Fruit fly (Drosophila melanogaster) whole organism, embryonic: Measurements from ENCODE around the gene CG6028.

ENCODE experiments used
- CG10565 ChIP-seq: fragments of 200-800 bp; sonication (Bioruptor generic); optimal IDR thresholded peaks from 3 replicates; lab custom pipeline; 2016; ENCODE audit warnings: missing biosample characterization, mild to moderate bottlenecking, missing genetic modification characterization
- CG12744 ChIP-seq: fragments of 200-800 bp; sonication (Bioruptor generic); optimal IDR thresholded peaks from 2 replicates; lab custom pipeline; 2016; ENCODE audit warnings: missing biosample characterization, missing genetic modification characterization
- CG17385 ChIP-seq: fragments of 200-800 bp; sonication (Bioruptor generic); optimal IDR thresholded peaks from 3 replicates; lab custom pipeline; 2018; ENCODE audit warnings: missing biosample characterization, mild to moderate bottlenecking, missing genetic modification characterization
- CG2129 ChIP-seq: fragments of 200-800 bp; sonication (Bioruptor generic); IDR thresholded peaks from 2 replicates; pipeline ENCODE4 v1.3.6; 2022; ENCODE audit warnings: missing biosample characterization, missing genetic modification characterization; ENCODE audit not compliant: partially characterized antibody
- CG2678 ChIP-seq: fragments of 200-800 bp; sonication (Bioruptor generic); optimal IDR thresholded peaks from 3 replicates; lab custom pipeline; 2019; ENCODE audit warnings: missing biosample characterization, mild to moderate bottlenecking, missing genetic modification characterization, moderate library complexity
- CG6654 ChIP-seq: fragments of 200-800 bp; sonication (Bioruptor generic); optimal IDR thresholded peaks from 2 replicates; lab custom pipeline; 2017; ENCODE audit warnings: missing biosample characterization, mild to moderate bottlenecking, missing genetic modification characterization
- CHES-1-like ChIP-seq: fragments of 200-800 bp; sonication (Bioruptor generic); optimal IDR thresholded peaks from 2 replicates; lab custom pipeline; 2016; ENCODE audit warnings: missing biosample characterization, missing genetic modification characterization
- Chrac-16 ChIP-seq: fragments of 200-800 bp; sonication (Bioruptor generic); optimal IDR thresholded peaks from 3 replicates; lab custom pipeline; 2016; ENCODE audit warnings: missing biosample characterization, missing genetic modification characterization
- CkIIα-i1 ChIP-seq: fragments of 200-800 bp; sonication (Bioruptor generic); IDR thresholded peaks from 2 replicates; pipeline ENCODE4 v1.3.6; 2022; ENCODE audit warnings: missing biosample characterization, missing genetic modification characterization
- cad ChIP-seq: fragments of >200 bp; optimal IDR thresholded peaks from 2 replicates; lab custom pipeline; 2017; ENCODE audit warnings: missing biosample characterization, missing genetic modification characterization
- esg ChIP-seq: fragments of 200-800 bp; sonication (Bioruptor generic); conservative IDR thresholded peaks from 2 replicates; pipeline ENCODE4 v1.3.6; 2022; ENCODE audit warnings: missing biosample characterization, missing genetic modification characterization
- sima ChIP-seq: fragments of 200-800 bp; sonication (Bioruptor generic); optimal IDR thresholded peaks from 2 replicates; lab custom pipeline; 2016; ENCODE audit warnings: missing biosample characterization, missing genetic modification characterization
- vfl ChIP-seq: fragments of 200-800 bp; sonication (Bioruptor generic); optimal IDR thresholded peaks from 2 replicates; lab custom pipeline; 2016; ENCODE audit warnings: missing biosample characterization, missing genetic modification characterization

- no peak for TF ChIP-seq CG17385
- no peak for TF ChIP-seq CG6654 (GFP tag; lab: Kevin White, UChicago)
- no peak for TF ChIP-seq vfl
- no peak for TF ChIP-seq CHES-1-like (GFP tag; lab: Kevin White, UChicago)
- TF ChIP-seq CG2678 (tag; lab: Kevin White, UChicago), result no peak
- no peak for TF ChIP-seq CG2129 (GFP tag; lab: Robert Waterston, UW)
- TF ChIP-seq Chrac-16, result no peak
- TF ChIP-seq CG12744, result no peak
- TF ChIP-seq cad (GFP tag; lab: Kevin White, UChicago), result no peak
- no peak for TF ChIP-seq sima (GFP tag; lab: Kevin White, UChicago)
- TF ChIP-seq CkIIα-i1 (GFP tag; lab: Robert Waterston, UW), result no peak
- TF ChIP-seq CG10565, result no peak
- no peak for TF ChIP-seq esg (GFP tag; lab: Robert Waterston, UW)
Observed at dm6 chr3R:21999641-22000040, 25.7 kb downstream of the CG6028 start.
